Worm (Caenorhabditis elegans): ENCODE measurements around the gene tag-164.

DNA sequence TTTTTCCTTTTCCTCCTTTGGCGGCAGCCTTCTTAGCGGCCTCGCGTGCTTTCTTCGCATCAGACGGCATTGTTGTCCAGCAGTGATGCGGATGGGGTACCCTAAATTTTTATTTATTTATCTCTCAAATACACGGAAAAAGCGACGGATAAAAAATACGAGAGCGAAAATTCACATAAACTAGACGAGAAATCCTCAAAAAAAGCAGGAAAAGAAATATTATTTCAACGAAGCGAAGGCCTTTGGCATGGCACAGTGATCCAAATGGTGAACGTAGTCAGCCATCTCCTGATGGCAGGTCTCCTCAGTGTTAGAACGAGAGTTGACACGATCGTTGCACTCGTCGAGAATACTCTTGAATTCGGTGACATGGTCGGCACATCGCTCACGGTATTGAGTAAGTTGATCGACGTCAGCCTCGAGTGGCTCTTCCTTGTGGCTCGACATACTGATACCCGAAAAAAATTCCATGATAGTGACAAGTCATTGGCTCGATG, 2.8 kb downstream of the tag-164 start, which contains the start of the genes abcf-2 and T27E9.2:
- TF ChIP-seq aly-2 (tag; optimal IDR thresholded peaks at IDR 0.05): no peak
- TF ChIP-seq snpc-4 (tag; optimal IDR thresholded peaks at IDR 0.05): no peak
- no peak for TF ChIP-seq elt-2 (tag; optimal IDR thresholded peaks at IDR 0.05)
- no peak for TF ChIP-seq jun-1 (tag; optimal IDR thresholded peaks at IDR 0.05)
- no peak for TF ChIP-seq mdl-1 (tag; optimal IDR thresholded peaks at IDR 0.05)
- TF ChIP-seq nhr-28 (tag; optimal IDR thresholded peaks at IDR 0.05): no peak
- TF ChIP-seq nhr-237 (tag; optimal IDR thresholded peaks at IDR 0.05): no peak
- TF ChIP-seq nhr-76 (tag; optimal IDR thresholded peaks at IDR 0.05): no peak
- TF ChIP-seq unc-62 (GFP tag; optimal IDR thresholded peaks at IDR 0.05): no peak
- TF ChIP-seq pqm-1 (tag; optimal IDR thresholded peaks at IDR 0.05): no peak
- TF ChIP-seq fos-1 (tag; optimal IDR thresholded peaks at IDR 0.05): no peak

All from whole organism, L3 larva.